Worm (Caenorhabditis elegans) whole organism, L3 larva: Measurements from ENCODE around the gene C31H1.2.

Experiments
- R02D3.7 ChIP-seq: fragments of 150-350 bp; optimal IDR thresholded peaks from 2 replicates; lab custom pipeline; 2014; ENCODE audit warnings: missing biosample characterization, missing genetic modification characterization
- ZK546.5 ChIP-seq: sonication (generic microtip); optimal IDR thresholded peaks from 2 replicates; lab custom pipeline; 2017; ENCODE audit warnings: missing biosample characterization, missing genetic modification characterization
- ceh-28 ChIP-seq: fragments of 150-350 bp; optimal IDR thresholded peaks from 2 replicates; lab custom pipeline; 2014; ENCODE audit warnings: missing biosample characterization, missing genetic modification reagents, missing genetic modification characterization
- ceh-82 ChIP-seq: fragments of 150-350 bp; optimal IDR thresholded peaks from 2 replicates; lab custom pipeline; 2014; ENCODE audit warnings: missing biosample characterization, missing genetic modification characterization
- ceh-9 ChIP-seq: sonication (generic microtip); optimal IDR thresholded peaks from 2 replicates; lab custom pipeline; 2018; ENCODE audit warnings: missing biosample characterization, missing genetic modification characterization
- egl-27 ChIP-seq: sonication (generic microtip); optimal IDR thresholded peaks from 4 replicates; lab custom pipeline; 2017; ENCODE audit warnings: missing biosample characterization, missing genetic modification reagents, missing genetic modification characterization
- egl-5 ChIP-seq: fragments of 150-350 bp; optimal IDR thresholded peaks from 2 replicates; lab custom pipeline; 2017; ENCODE audit warnings: missing biosample characterization, missing genetic modification reagents, missing genetic modification characterization, inconsistent platforms
- elt-1 ChIP-seq: fragments of 150-350 bp; optimal IDR thresholded peaks from 2 replicates; lab custom pipeline; 2014; ENCODE audit warnings: missing biosample characterization, missing genetic modification characterization
- elt-2 ChIP-seq: sonication (generic microtip); optimal IDR thresholded peaks from 2 replicates; lab custom pipeline; 2016; ENCODE audit warnings: missing genetic modification reagents, mild to moderate bottlenecking, missing genetic modification characterization, missing compliant biosample characterization
- eor-1 ChIP-seq, 2 experiments: fragments of 150-350 bp; optimal IDR thresholded peaks; 2 replicates each; lab custom pipeline; 2014 to 2018; ENCODE audit warnings: missing biosample characterization in 2 of 2, missing genetic modification characterization in 2 of 2
- fkh-10 ChIP-seq: sonication (generic microtip); optimal IDR thresholded peaks from 2 replicates; lab custom pipeline; 2017; ENCODE audit warnings: missing biosample characterization, missing genetic modification reagents, missing genetic modification characterization
- fkh-2 ChIP-seq: fragments of 150-350 bp; optimal IDR thresholded peaks from 2 replicates; lab custom pipeline; 2014; ENCODE audit warnings: missing biosample characterization, missing genetic modification reagents, missing genetic modification characterization
- fos-1 ChIP-seq: fragments of 150-350 bp; optimal IDR thresholded peaks from 2 replicates; lab custom pipeline; 2014; ENCODE audit warnings: missing biosample characterization, missing genetic modification characterization
- hmg-11 ChIP-seq: sonication (generic microtip); optimal IDR thresholded peaks from 2 replicates; lab custom pipeline; 2016; ENCODE audit warnings: missing genetic modification characterization, missing compliant biosample characterization
- jun-1 ChIP-seq: fragments of 150-350 bp; optimal IDR thresholded peaks from 2 replicates; lab custom pipeline; 2014; ENCODE audit warnings: missing biosample characterization, missing genetic modification reagents, missing genetic modification characterization
- lin-39 ChIP-seq: fragments of 150-350 bp; optimal IDR thresholded peaks from 2 replicates; lab custom pipeline; 2018; ENCODE audit warnings: missing biosample characterization, missing genetic modification reagents, missing genetic modification characterization
- lsy-12 ChIP-seq: sonication (generic microtip); optimal IDR thresholded peaks from 2 replicates; lab custom pipeline; 2016; ENCODE audit warnings: mild to moderate bottlenecking, missing genetic modification characterization, missing compliant biosample characterization
- mdl-1 ChIP-seq: fragments of 150-350 bp; optimal IDR thresholded peaks from 2 replicates; lab custom pipeline; 2014; ENCODE audit warnings: missing biosample characterization, missing genetic modification characterization
- nfya-1 ChIP-seq: sonication (generic microtip); optimal IDR thresholded peaks from 2 replicates; lab custom pipeline; 2017; ENCODE audit warnings: missing genetic modification characterization, mild to moderate bottlenecking, missing compliant biosample characterization, antibody characterized with exemption, moderate library complexity; ENCODE audit not compliant: insufficient read depth
- nhr-11 ChIP-seq: fragments of 150-350 bp; optimal IDR thresholded peaks from 2 replicates; lab custom pipeline; 2014; ENCODE audit warnings: missing biosample characterization, missing genetic modification characterization
- nhr-12 ChIP-seq: fragments of 150-350 bp; optimal IDR thresholded peaks from 2 replicates; lab custom pipeline; 2014; ENCODE audit warnings: missing biosample characterization, missing genetic modification characterization
- nhr-23 ChIP-seq: fragments of 150-350 bp; optimal IDR thresholded peaks from 2 replicates; lab custom pipeline; 2014; ENCODE audit warnings: missing biosample characterization, missing genetic modification reagents, missing genetic modification characterization
- nhr-237 ChIP-seq: fragments of 150-350 bp; optimal IDR thresholded peaks from 2 replicates; lab custom pipeline; 2014; ENCODE audit warnings: missing biosample characterization, missing genetic modification characterization
- nhr-25 ChIP-seq: sonication (generic microtip); optimal IDR thresholded peaks from 2 replicates; lab custom pipeline; 2017; ENCODE audit warnings: missing biosample characterization, missing genetic modification characterization
- nhr-43 ChIP-seq: sonication (generic microtip); optimal IDR thresholded peaks from 2 replicates; lab custom pipeline; 2016; ENCODE audit warnings: mild to moderate bottlenecking, missing genetic modification characterization, missing compliant biosample characterization; ENCODE audit not compliant: poor library complexity, severe bottlenecking
- nhr-76 ChIP-seq: fragments of 150-350 bp; sonication (generic microtip); optimal IDR thresholded peaks from 5 replicates; lab custom pipeline; 2014; ENCODE audit warnings: missing biosample characterization, missing genetic modification characterization
- nhr-77 ChIP-seq: fragments of 150-350 bp; optimal IDR thresholded peaks from 2 replicates; lab custom pipeline; 2014; ENCODE audit warnings: missing biosample characterization, missing genetic modification characterization
- pha-4 ChIP-seq: fragments of 150-350 bp; optimal IDR thresholded peaks from 2 replicates; lab custom pipeline; 2014; ENCODE audit warnings: missing biosample characterization, missing genetic modification reagents, missing genetic modification characterization
- pqm-1 ChIP-seq: fragments of 150-350 bp; optimal IDR thresholded peaks from 2 replicates; lab custom pipeline; 2017; ENCODE audit warnings: missing biosample characterization, missing genetic modification characterization, inconsistent platforms
- skn-1 ChIP-seq: fragments of 150-350 bp; optimal IDR thresholded peaks from 2 replicates; lab custom pipeline; 2014; ENCODE audit warnings: missing biosample characterization, missing genetic modification characterization
- snpc-4 ChIP-seq: fragments of 150-350 bp; optimal IDR thresholded peaks from 2 replicates; lab custom pipeline; 2014; ENCODE audit warnings: missing biosample characterization, missing genetic modification characterization
- unc-39 ChIP-seq: sonication (generic microtip); optimal IDR thresholded peaks from 4 replicates; lab custom pipeline; 2017; ENCODE audit warnings: missing biosample characterization, missing genetic modification characterization
- unc-62 ChIP-seq: fragments of 150-350 bp; sonication (generic microtip); optimal IDR thresholded peaks from 4 replicates; lab custom pipeline; 2014; ENCODE audit warnings: missing biosample characterization, missing genetic modification reagents, missing genetic modification characterization
- zag-1 ChIP-seq: fragments of 150-350 bp; optimal IDR thresholded peaks from 2 replicates; lab custom pipeline; 2014; ENCODE audit warnings: missing biosample characterization, missing genetic modification characterization
- ztf-4 ChIP-seq: fragments of 150-350 bp; optimal IDR thresholded peaks from 2 replicates; lab custom pipeline; 2014; ENCODE audit warnings: missing biosample characterization, missing genetic modification characterization

Gene C31H1.2

DNA sequence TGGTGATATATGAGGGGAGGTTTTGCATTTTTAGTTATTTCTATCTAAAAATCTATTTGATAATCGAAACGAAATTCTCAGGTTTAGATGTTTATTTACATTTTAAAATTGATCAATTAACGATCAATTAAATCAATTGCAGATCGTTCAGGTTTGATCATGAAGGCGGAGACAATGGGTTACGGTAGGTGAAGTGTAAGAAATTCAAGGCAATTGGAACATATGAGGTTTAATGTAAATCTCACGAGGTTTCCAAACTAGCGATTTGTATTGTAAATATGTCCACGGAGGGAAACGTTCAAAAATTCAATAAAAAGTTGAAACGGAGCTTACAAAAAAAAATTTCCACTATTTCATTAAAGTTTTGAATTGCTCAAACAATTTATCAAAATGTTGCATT is 11.6 kb upstream of the C31H1.2 start:
- TF ChIP-seq nfya-1 (tag; lab: Kevin White, UChicago) (peak; percentile 8), nhr-25 (tag; lab: Kevin White, UChicago) (no peak), lsy-12 (tag; lab: Kevin White, UChicago) (no peak), egl-5 (tag; lab: Kevin White, UChicago) (no peak), nhr-23 (no peak), pqm-1 (tag; lab: Kevin White, UChicago) (no peak)

DNA sequence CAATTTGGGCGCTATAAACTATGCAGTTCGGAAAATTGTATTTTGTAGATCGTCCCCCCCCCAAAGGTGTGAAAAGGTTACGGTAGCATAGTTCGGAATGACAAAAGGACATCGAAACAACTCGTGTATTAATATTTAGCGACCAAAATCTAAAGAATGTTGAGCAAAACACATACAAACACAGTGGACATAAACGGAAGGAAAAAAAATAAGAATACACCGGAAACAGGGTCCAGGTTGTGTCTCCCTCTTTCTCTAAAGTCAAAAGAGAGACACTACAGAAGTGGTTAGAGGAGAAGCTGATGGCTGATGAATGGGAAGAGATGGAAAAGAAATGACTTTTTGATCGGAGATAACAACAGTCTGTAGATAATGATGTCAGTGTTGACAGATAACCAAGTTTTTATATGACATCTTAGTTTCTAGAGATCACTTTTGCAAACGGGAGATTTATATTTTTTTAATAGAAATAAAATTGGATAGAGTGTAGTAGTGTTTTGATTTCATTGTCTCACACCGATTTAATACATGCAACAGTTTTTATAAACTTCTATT is 10.8 kb upstream of the C31H1.2 start:
- TF ChIP-seq nhr-23 = peak; percentile 58
- peak; percentile 80 for TF ChIP-seq pqm-1 (tag; lab: Kevin White, UChicago)
- no peak for TF ChIP-seq mdl-1
- TF ChIP-seq nhr-43 (tag; lab: Kevin White, UChicago) = peak; percentile 61
- TF ChIP-seq snpc-4 (tag; lab: Kevin White, UChicago) = no peak
- TF ChIP-seq fkh-2 (tag; lab: Kevin White, UChicago) = no peak
- TF ChIP-seq ztf-4 = no peak
- TF ChIP-seq jun-1 (tag; lab: Kevin White, UChicago) = no peak
- TF ChIP-seq fos-1 (tag; lab: Kevin White, UChicago) = no peak
- no peak for TF ChIP-seq skn-1
- no peak for TF ChIP-seq ceh-82

DNA sequence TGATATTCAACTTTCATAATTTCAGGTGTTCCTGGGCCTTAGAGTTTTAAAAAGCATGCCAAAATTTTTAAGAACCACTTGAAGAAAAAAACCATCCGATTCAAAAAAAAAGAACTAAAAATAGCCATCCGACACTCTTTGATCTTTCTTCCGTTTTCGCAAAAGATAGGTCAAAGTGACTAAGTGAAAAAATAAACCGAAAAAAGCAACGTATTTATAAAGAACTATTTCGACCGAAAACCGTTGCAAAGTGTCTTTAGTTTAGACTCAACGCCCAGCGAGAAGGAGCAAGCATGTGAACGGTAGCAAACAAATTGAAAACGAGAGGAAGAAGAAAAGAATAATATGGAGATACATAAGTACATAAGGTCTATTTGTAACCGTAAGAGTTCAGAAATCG is 7.4 kb upstream of the C31H1.2 start:
- TF ChIP-seq nfya-1 (tag; lab: Kevin White, UChicago) (no peak), egl-5 (tag; lab: Kevin White, UChicago) (no peak), fos-1 (tag; lab: Kevin White, UChicago) (no peak), egl-27 (tag; lab: Kevin White, UChicago) (no peak), nhr-11 (tag; lab: Kevin White, UChicago) (no peak), nhr-77 (no peak), unc-39 (no peak), ZK546.5 (tag; lab: Kevin White, UChicago) (no peak), pha-4 (tag; lab: Kevin White, UChicago) (no peak), nhr-23 (no peak), elt-1 (tag; lab: Kevin White, UChicago) (no peak), nhr-237 (tag; lab: Kevin White, UChicago) (no peak), hmg-11 (tag; lab: Kevin White, UChicago) (no peak), zag-1 (no peak), ceh-28 (tag; lab: Kevin White, UChicago) (no peak), ceh-9 (tag; lab: Kevin White, UChicago) (no peak), unc-62 (no peak), nhr-76 (tag; lab: Kevin White, UChicago) (no peak), elt-2 (tag; lab: Kevin White, UChicago) (no peak), fkh-10 (GFP tag; lab: Kevin White, UChicago) (no peak)

DNA sequence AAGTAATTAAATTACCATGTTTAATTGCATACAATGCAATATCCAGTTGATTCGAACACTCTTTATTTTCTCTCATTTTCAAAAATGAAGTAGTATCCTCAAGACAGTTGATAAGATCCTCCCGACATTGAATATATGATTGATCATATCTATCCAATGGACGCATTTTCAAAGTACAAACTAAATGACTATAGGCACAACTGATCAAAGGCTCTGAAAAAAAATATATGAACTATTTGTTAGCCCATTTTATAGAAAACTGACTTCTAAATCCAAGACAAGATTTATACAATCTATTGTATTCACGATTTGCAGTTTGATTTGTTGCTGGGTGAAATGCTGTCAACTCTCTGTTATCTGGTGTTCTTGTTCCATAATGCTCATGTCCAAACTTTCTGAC is 4.4 kb downstream of the C31H1.2 start:
- no peak for TF ChIP-seq eor-1 (tag; optimal IDR thresholded peaks at IDR 0.05; lab: Kevin White, UChicago)
- no peak for TF ChIP-seq unc-62
- no peak for TF ChIP-seq elt-1 (tag; lab: Kevin White, UChicago)
- no peak for TF ChIP-seq ceh-28 (tag; lab: Kevin White, UChicago)
- no peak for TF ChIP-seq pha-4 (tag; lab: Kevin White, UChicago)
- no peak for TF ChIP-seq fkh-10 (GFP tag; lab: Kevin White, UChicago)
- no peak for TF ChIP-seq ceh-9 (tag; lab: Kevin White, UChicago)
- no peak for TF ChIP-seq nhr-43 (tag; lab: Kevin White, UChicago)
- TF ChIP-seq unc-39 = no peak
- TF ChIP-seq egl-27 (tag; lab: Kevin White, UChicago) = no peak
- no peak for TF ChIP-seq lsy-12 (tag; lab: Kevin White, UChicago)
- no peak for TF ChIP-seq mdl-1
- TF ChIP-seq R02D3.7 (tag; lab: Kevin White, UChicago) = no peak
- no peak for TF ChIP-seq jun-1 (tag; lab: Kevin White, UChicago)
- no peak for TF ChIP-seq nhr-12
- TF ChIP-seq lin-39 (tag; lab: Kevin White, UChicago) = no peak
